Worm (Caenorhabditis elegans): ENCODE results near the gene C44B11.4.

Gene C44B11.4

DNA sequence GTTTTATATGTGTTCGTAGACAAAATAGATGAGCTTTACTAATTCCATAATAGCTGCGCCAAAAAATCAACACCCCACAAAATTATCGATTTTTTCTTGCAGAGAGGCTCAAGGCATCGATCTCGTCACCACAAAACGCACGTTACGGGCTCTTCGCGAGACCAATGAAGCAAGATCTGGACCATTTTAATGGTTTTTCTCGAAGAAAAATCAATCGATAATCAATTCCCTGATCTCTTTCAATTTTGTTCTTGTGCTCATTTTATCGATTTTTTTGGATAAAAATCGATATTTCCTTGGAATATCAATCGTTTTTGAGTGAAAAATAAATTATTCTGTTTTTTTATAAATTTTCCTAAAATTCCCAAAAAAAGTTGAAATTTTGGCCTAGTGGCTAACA lies 43.4 kb downstream of the C44B11.4 start:
- no peak for TF ChIP-seq jun-1 (tag; optimal IDR thresholded peaks at IDR 0.05)
- TF ChIP-seq ceh-28 (tag; optimal IDR thresholded peaks at IDR 0.05), result peak; percentile 91

- no peak for TF ChIP-seq nfya-1 (tag; optimal IDR thresholded peaks at IDR 0.05; ENCODE audit: insufficient read depth)
- TF ChIP-seq fkh-2 (tag; optimal IDR thresholded peaks at IDR 0.05), result no peak
- no peak for TF ChIP-seq nhr-237 (tag; optimal IDR thresholded peaks at IDR 0.05)
- TF ChIP-seq unc-62 (GFP tag; optimal IDR thresholded peaks at IDR 0.05), result no peak
Measured at ce11 chrIII:3099407-3099806, 44.1 kb downstream of the C44B11.4 start.

DNA sequence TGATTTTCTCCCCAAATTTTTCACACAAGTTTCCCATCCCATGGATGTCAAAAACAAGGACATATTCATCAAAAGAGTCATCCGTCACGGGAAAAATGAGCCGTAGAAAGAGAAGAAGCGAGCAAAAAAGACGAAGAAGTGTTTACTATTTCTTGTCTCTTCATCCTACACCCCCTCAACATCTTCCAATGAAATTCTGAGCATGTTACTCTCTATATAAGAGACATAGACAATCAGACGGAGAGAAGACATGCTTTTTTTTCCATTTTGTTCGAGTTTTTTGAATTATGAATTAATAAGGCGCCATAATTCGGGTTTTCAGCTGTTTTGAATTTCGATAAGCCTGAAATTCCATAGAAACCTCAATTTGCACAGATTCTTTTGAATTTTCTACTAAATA lies 47.5 kb downstream of the C44B11.4 start:
- peak; percentile 13 for TF ChIP-seq nfya-1 (tag; optimal IDR thresholded peaks at IDR 0.05; ENCODE audit: insufficient read depth)
- TF ChIP-seq lsy-12 (tag; optimal IDR thresholded peaks at IDR 0.05), result no peak
- TF ChIP-seq hmg-11 (tag; optimal IDR thresholded peaks at IDR 0.05), result peak; percentile 30
- peak; percentile 46 for TF ChIP-seq lin-39 (tag; optimal IDR thresholded peaks at IDR 0.05)

DNA sequence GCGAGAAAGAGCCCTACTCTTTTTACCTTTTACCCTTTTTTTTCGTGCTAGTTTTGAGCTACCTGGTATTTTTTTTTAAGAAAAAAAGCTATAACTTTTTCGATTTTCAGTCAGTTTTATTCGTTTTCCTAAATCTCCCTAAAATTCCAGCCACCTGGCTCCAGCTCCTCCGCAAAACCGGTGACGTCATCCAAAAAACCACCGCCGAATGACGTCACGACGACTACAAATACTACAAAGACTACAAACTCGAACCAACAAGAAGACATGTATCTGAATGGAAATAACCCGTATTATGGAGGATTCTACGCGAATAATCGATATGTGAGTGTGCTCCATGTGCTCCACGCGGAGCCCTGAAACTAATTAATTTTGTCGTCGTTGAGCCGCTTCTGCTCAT lies 48.9 kb downstream of the C44B11.4 start:
- TF ChIP-seq ceh-9 (tag; optimal IDR thresholded peaks at IDR 0.05) (no peak), fkh-2 (tag; optimal IDR thresholded peaks at IDR 0.05) (no peak), ceh-28 (tag; optimal IDR thresholded peaks at IDR 0.05) (no peak), aly-2 (tag; optimal IDR thresholded peaks at IDR 0.05) (no peak), ztf-11 (tag; optimal IDR thresholded peaks at IDR 0.05) (no peak), unc-62 (GFP tag; optimal IDR thresholded peaks at IDR 0.05) (no peak)
